Fruit fly (Drosophila melanogaster): ENCODE data around the gene CG11248.

CG11248 gene

DNA sequence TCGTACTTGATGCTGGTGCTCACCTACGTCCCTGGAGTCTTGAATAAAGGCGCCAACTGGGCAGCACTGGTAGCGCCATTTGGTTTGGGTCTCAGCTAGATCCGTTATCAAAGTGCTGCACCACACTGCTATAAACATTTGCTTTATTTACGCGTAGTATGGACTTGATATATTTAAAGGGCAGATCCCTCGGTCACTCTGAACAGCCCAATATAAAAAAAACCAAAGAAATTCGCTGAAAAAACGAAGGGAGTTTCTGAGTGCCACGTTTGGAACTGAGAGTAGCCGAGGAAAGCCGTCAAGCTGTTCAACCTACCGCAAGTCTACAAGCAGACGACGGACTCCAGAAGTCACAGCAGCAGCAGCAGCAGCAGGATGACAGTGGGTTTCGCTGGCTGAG, 39.0 kb upstream of the CG11248 start, which contains the start of gene Atox1 (continued):
- TF ChIP-seq CG14710 (tag; optimal IDR thresholded peaks at IDR 0.05) = peak; percentile 65
- no peak for TF ChIP-seq mld (GFP tag; IDR thresholded peaks at IDR 0.05; ENCODE audit: partially characterized antibody)
- TF ChIP-seq ash1 (GFP tag; optimal IDR thresholded peaks at IDR 0.05) = no peak
- TF ChIP-seq eyg (GFP tag; optimal IDR thresholded peaks at IDR 0.05) = no peak
- peak; percentile 10 for TF ChIP-seq CG6765 (GFP tag; optimal IDR thresholded peaks at IDR 0.05)
- peak; percentile 52 for TF ChIP-seq Dek (tag; optimal IDR thresholded peaks at IDR 0.05)
- no peak for TF ChIP-seq jing (GFP tag; optimal IDR thresholded peaks at IDR 0.05)
- no peak for TF ChIP-seq Hand (GFP tag; optimal IDR thresholded peaks at IDR 0.05)
- no peak for TF ChIP-seq wdn (GFP tag; IDR thresholded peaks at IDR 0.05)
- TF ChIP-seq CG6175 (GFP tag; IDR thresholded peaks at IDR 0.05) = 0 out of 3 replicates have a peak, but pooled peaks have one; percentile 17
- peak; percentile 1 for TF ChIP-seq NC2β (GFP tag; optimal IDR thresholded peaks at IDR 0.05)
- TF ChIP-seq Pdp1 (GFP tag; optimal IDR thresholded peaks at IDR 0.05) = peak; percentile 10 to 53
- no peak for TF ChIP-seq CG15479 (GFP tag; optimal IDR thresholded peaks at IDR 0.05)
- no peak for TF ChIP-seq CG33557 (GFP tag; optimal IDR thresholded peaks at IDR 0.05)
- no peak for TF ChIP-seq ind (GFP tag; optimal IDR thresholded peaks at IDR 0.05)
- peak; percentile 43; the same call in 1 of the 2 replicates for TF ChIP-seq CG42726 (GFP tag; IDR thresholded peaks at IDR 0.05; ENCODE audit: partially characterized antibody)
- peak; percentile 43 for TF ChIP-seq CG4328 (GFP tag; optimal IDR thresholded peaks at IDR 0.05)
- TF ChIP-seq CG4617 (GFP tag; optimal IDR thresholded peaks at IDR 0.05; ENCODE audit: borderline replicate concordance) = peak; percentile 73
- TF ChIP-seq maf-S (GFP tag; optimal IDR thresholded peaks at IDR 0.05) = no peak
- no peak for TF ChIP-seq CG1832 (GFP tag; optimal IDR thresholded peaks at IDR 0.05)
- TF ChIP-seq CG8359 (GFP tag; optimal IDR thresholded peaks at IDR 0.05; ENCODE audit: borderline replicate concordance) = no peak
- TF ChIP-seq bigmax (GFP tag; optimal IDR thresholded peaks at IDR 0.05) = peak; percentile 40
- TF ChIP-seq ems (GFP tag; optimal IDR thresholded peaks at IDR 0.05) = no peak
- TF ChIP-seq CG5245 (GFP tag; optimal IDR thresholded peaks at IDR 0.05) = no peak
- TF ChIP-seq Hr3 (GFP tag; optimal IDR thresholded peaks at IDR 0.05) = no peak
- peak; percentile 75 for TF ChIP-seq MESR4 (GFP tag; optimal IDR thresholded peaks at IDR 0.05)
- no peak for TF ChIP-seq toy (GFP tag; IDR thresholded peaks at IDR 0.05)
- TF ChIP-seq NfI (GFP tag; optimal IDR thresholded peaks at IDR 0.05) = peak; percentile 60
- no peak for TF ChIP-seq prd (optimal IDR thresholded peaks at IDR 0.05)
- no peak for TF ChIP-seq prd (GFP tag; IDR thresholded peaks at IDR 0.05)
- peak; percentile 27 for TF ChIP-seq CG17829 (tag; optimal IDR thresholded peaks at IDR 0.05)
- no peak for TF ChIP-seq CG17612 (GFP tag; IDR thresholded peaks at IDR 0.05)
- no peak for TF ChIP-seq ap (GFP tag; IDR thresholded peaks at IDR 0.05)
- no peak; the same call in 2 of the 3 replicates for TF ChIP-seq B-H1 (GFP tag; IDR thresholded peaks at IDR 0.05)
- TF ChIP-seq CG18476 (GFP tag; optimal IDR thresholded peaks at IDR 0.05) = no peak
- TF ChIP-seq vfl (GFP tag; optimal IDR thresholded peaks at IDR 0.05) = no peak
- no peak for TF ChIP-seq Sox102F (GFP tag; optimal IDR thresholded peaks at IDR 0.05)
- TF ChIP-seq tll (GFP tag; optimal IDR thresholded peaks at IDR 0.05) = no peak
- no peak for TF ChIP-seq ase (GFP tag; IDR thresholded peaks at IDR 0.05)
- TF ChIP-seq jumu (GFP tag; optimal IDR thresholded peaks at IDR 0.05) = peak; percentile 24
- TF ChIP-seq CG2202 (tag; optimal IDR thresholded peaks at IDR 0.05) = no peak
- TF ChIP-seq nom (GFP tag; optimal IDR thresholded peaks at IDR 0.05) = peak; percentile 53
- TF ChIP-seq dmrt99B (tag; optimal IDR thresholded peaks at IDR 0.05) = no peak
- TF ChIP-seq CG9817 (tag; optimal IDR thresholded peaks at IDR 0.05) = peak; percentile 63
- TF ChIP-seq CG6254 (GFP tag; optimal IDR thresholded peaks at IDR 0.05) = no peak
- TF ChIP-seq chn (GFP tag; optimal IDR thresholded peaks at IDR 0.05) = no peak
- no peak for TF ChIP-seq Lpt (GFP tag; optimal IDR thresholded peaks at IDR 0.05)
- TF ChIP-seq CG9215 (GFP tag; IDR thresholded peaks at IDR 0.05) = no peak
- no peak for TF ChIP-seq CG6813 (GFP tag; optimal IDR thresholded peaks at IDR 0.05)
- no peak for TF ChIP-seq CG17802 (tag; optimal IDR thresholded peaks at IDR 0.05)
